Fruit fly (Drosophila melanogaster): Measurements from ENCODE around the gene Scp2.

Scp2 gene

dm6 chr3R:16541293-16541692 is 42.2 kb downstream of the Scp2 start:
- TF ChIP-seq sv (GFP tag; optimal IDR thresholded peaks at IDR 0.05) (no peak), Mio (GFP tag; optimal IDR thresholded peaks at IDR 0.05) (no peak), dl (GFP tag; optimal IDR thresholded peaks at IDR 0.05; ENCODE audit: insufficient read depth in 1 of 2, partially characterized antibody in 2 of 2) (no peak), tai (GFP tag; optimal IDR thresholded peaks at IDR 0.05) (no peak), CG9705 (GFP tag; optimal IDR thresholded peaks at IDR 0.05) (no peak), sage (GFP tag; optimal IDR thresholded peaks at IDR 0.05) (no peak), N (GFP tag; optimal IDR thresholded peaks at IDR 0.05) (no peak), br (GFP tag; optimal IDR thresholded peaks at IDR 0.05) (no peak), Hnf4 (GFP tag; optimal IDR thresholded peaks at IDR 0.05) (no peak), Rel (GFP tag; optimal IDR thresholded peaks at IDR 0.05) (no peak), Rel (tag; optimal IDR thresholded peaks at IDR 0.05) (no peak), GATAd (GFP tag; optimal IDR thresholded peaks at IDR 0.05) (no peak), pan (optimal IDR thresholded peaks at IDR 0.05) (no peak), ey (GFP tag; optimal IDR thresholded peaks at IDR 0.05) (no peak), fru (GFP tag; optimal IDR thresholded peaks at IDR 0.05) (no peak)

DNA sequence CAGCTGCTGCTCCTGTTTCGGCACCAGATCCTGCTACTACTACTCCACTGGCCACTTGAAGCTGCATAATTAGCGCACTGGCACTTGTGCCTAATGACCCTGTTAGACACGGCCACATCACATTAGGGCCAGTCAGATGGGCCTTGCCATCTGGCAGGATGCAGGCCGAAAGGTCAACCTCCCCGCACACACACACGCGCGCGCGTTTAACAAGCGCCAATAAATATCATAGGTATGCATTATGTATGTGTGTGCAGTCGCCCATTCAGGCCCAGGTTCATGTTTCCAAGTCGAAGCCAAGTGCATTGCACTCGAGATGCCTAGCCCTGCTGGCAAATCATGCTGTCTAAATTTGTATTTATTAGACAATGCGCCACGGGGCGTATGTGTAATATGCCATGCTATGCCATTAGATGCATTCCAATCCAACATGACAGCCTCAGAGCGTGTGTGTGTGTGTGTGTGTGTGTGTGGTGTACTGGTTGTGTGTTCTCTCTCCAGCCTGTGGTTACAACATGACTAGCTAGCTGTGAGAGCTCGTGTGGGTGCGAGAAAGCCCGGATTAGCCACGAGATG is 44.5 kb downstream of the Scp2 start:
- no peak for TF ChIP-seq woc (GFP tag; optimal IDR thresholded peaks at IDR 0.05)
- no peak for TF ChIP-seq GATAd (GFP tag; optimal IDR thresholded peaks at IDR 0.05)
- TF ChIP-seq fru (GFP tag; optimal IDR thresholded peaks at IDR 0.05) = no peak
- TF ChIP-seq Dfd (GFP tag; optimal IDR thresholded peaks at IDR 0.05) = peak; percentile 99
- TF ChIP-seq br (GFP tag; optimal IDR thresholded peaks at IDR 0.05) = no peak
- no peak for TF ChIP-seq Mio (GFP tag; optimal IDR thresholded peaks at IDR 0.05)
- no peak for TF ChIP-seq Sp1 (GFP tag; optimal IDR thresholded peaks at IDR 0.05)
- no peak for TF ChIP-seq sage (GFP tag; optimal IDR thresholded peaks at IDR 0.05)
- peak; percentile 48 for TF ChIP-seq pan (optimal IDR thresholded peaks at IDR 0.05)
- TF ChIP-seq foxo (GFP tag; optimal IDR thresholded peaks at IDR 0.05) = no peak
- TF ChIP-seq psq (GFP tag; optimal IDR thresholded peaks at IDR 0.05) = no peak
- no peak for TF ChIP-seq tai (GFP tag; optimal IDR thresholded peaks at IDR 0.05)
- no peak for TF ChIP-seq Vsx2 (GFP tag; optimal IDR thresholded peaks at IDR 0.05; ENCODE audit: partially characterized antibody)
- no peak for TF ChIP-seq brk (GFP tag; optimal IDR thresholded peaks at IDR 0.05)
- no peak for TF ChIP-seq N (GFP tag; optimal IDR thresholded peaks at IDR 0.05)
- no peak for TF ChIP-seq sv (GFP tag; optimal IDR thresholded peaks at IDR 0.05)
- no peak for TF ChIP-seq CG9705 (GFP tag; optimal IDR thresholded peaks at IDR 0.05)

- TF ChIP-seq HLH106 (tag; optimal IDR thresholded peaks at IDR 0.05) = no peak
- no peak for TF ChIP-seq jim (GFP tag; optimal IDR thresholded peaks at IDR 0.05)
- no peak for TF ChIP-seq Jra (GFP tag; optimal IDR thresholded peaks at IDR 0.05)
- TF ChIP-seq CG32264 (GFP tag; optimal IDR thresholded peaks at IDR 0.05) = no peak
- TF ChIP-seq lola (GFP tag; optimal IDR thresholded peaks at IDR 0.05) = no peak
- no peak for TF ChIP-seq foxo (GFP tag; optimal IDR thresholded peaks at IDR 0.05)
- TF ChIP-seq woc (GFP tag; optimal IDR thresholded peaks at IDR 0.05) = no peak
- no peak for TF ChIP-seq rgr (GFP tag; optimal IDR thresholded peaks at IDR 0.05)
- no peak for TF ChIP-seq sage (GFP tag; optimal IDR thresholded peaks at IDR 0.05)
Measured at dm6 chr3R:16537307-16537706, 46.2 kb downstream of the Scp2 start.

DNA sequence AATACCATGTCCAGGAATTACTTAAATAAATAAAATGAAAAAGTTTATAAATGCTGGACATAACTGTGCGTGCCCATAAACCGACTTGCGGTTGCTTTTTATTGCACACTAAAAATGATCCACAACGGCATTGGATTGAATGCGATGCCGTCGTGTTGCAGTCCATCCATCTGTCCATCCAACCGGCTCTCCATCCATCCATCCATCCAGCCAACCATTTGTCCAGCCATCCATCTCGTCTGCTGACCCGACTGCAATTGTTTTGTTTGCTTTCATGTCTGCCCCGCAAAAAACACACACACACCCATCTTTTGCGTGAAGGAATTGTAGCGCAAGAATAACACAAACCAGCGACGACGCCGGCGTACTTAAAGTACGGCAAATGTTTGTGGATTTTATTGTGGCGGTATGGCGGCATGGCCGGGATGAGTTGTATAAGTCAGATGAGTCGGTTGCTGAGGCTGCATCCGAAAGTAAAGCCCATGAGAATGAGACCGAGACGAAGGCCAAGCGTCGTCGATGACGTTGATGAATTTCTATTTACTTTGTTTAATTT is 49.6 kb downstream of the Scp2 start:
- TF ChIP-seq HLH106 (tag; optimal IDR thresholded peaks at IDR 0.05) = no peak

DNA sequence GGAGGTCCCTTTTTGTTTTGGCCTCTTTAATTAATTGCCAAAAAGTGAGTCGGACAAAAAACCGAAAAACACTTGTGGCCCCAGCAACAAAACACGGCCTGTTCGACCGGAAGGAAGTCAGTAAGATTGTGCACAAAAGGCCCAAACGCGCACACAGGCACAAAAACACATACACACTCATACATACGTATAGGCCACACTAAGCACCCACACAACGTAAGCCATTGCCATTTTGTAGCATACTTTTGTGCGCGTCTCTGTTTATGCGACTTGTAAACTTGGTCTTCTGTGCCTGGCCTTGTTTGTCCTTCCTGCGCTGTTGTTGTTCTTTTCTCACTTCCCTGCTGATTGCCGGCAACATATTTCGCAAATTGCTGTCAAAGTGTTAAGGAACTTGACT is 53.0 kb downstream of the Scp2 start:
- no peak for TF ChIP-seq psq (GFP tag; optimal IDR thresholded peaks at IDR 0.05)
- no peak for TF ChIP-seq dmrt93B (GFP tag; optimal IDR thresholded peaks at IDR 0.05)
- TF ChIP-seq fru (GFP tag; optimal IDR thresholded peaks at IDR 0.05) = no peak
- no peak for TF ChIP-seq Rel (GFP tag; optimal IDR thresholded peaks at IDR 0.05)
- no peak for TF ChIP-seq Rel (tag; optimal IDR thresholded peaks at IDR 0.05)
- TF ChIP-seq sage (GFP tag; optimal IDR thresholded peaks at IDR 0.05) = no peak
- no peak for TF ChIP-seq N (GFP tag; optimal IDR thresholded peaks at IDR 0.05)
- TF ChIP-seq Hnf4 (GFP tag; optimal IDR thresholded peaks at IDR 0.05) = no peak
- TF ChIP-seq ey (GFP tag; optimal IDR thresholded peaks at IDR 0.05) = no peak
- no peak for TF ChIP-seq CrebA (GFP tag; optimal IDR thresholded peaks at IDR 0.05; ENCODE audit: borderline replicate concordance)
- no peak for TF ChIP-seq Myc (optimal IDR thresholded peaks at IDR 0.05)
- no peak for TF ChIP-seq Mio (GFP tag; optimal IDR thresholded peaks at IDR 0.05)
